Worm (Caenorhabditis elegans) whole organism, mixed stage, embryonic: ENCODE data around the gene srv-8.

Experiments used
- cnd-1 ChIP-seq: fragments of 200-800 bp; sonication (Bioruptor generic); optimal IDR thresholded peaks from 2 replicates; lab custom pipeline; 2018; ENCODE audit warnings: mild to moderate bottlenecking, missing genetic modification characterization, missing compliant biosample characterization
- lsy-2 ChIP-seq: fragments of 150-350 bp; optimal IDR thresholded peaks from 2 replicates; lab custom pipeline; 2014; ENCODE audit warnings: missing biosample characterization, missing genetic modification characterization
- mab-5 ChIP-seq: fragments of 150-350 bp; optimal IDR thresholded peaks from 2 replicates; lab custom pipeline; 2014; ENCODE audit warnings: missing biosample characterization, missing genetic modification characterization
- pha-4 ChIP-seq: fragments of 150-350 bp; optimal IDR thresholded peaks from 2 replicates; lab custom pipeline; 2018; ENCODE audit warnings: missing biosample characterization, missing genetic modification reagents, missing genetic modification characterization
- sptf-1 ChIP-seq: sonication (generic microtip); optimal IDR thresholded peaks from 2 replicates; lab custom pipeline; 2017; ENCODE audit warnings: mild to moderate bottlenecking, missing genetic modification characterization, moderate library complexity, missing compliant biosample characterization
- unc-62 ChIP-seq: fragments of 150-350 bp; optimal IDR thresholded peaks from 2 replicates; lab custom pipeline; 2014; ENCODE audit warnings: missing biosample characterization, missing genetic modification reagents, missing genetic modification characterization
- ztf-11 ChIP-seq: fragments of 150-350 bp; optimal IDR thresholded peaks from 2 replicates; lab custom pipeline; 2014; ENCODE audit warnings: missing biosample characterization, missing genetic modification characterization

DNA sequence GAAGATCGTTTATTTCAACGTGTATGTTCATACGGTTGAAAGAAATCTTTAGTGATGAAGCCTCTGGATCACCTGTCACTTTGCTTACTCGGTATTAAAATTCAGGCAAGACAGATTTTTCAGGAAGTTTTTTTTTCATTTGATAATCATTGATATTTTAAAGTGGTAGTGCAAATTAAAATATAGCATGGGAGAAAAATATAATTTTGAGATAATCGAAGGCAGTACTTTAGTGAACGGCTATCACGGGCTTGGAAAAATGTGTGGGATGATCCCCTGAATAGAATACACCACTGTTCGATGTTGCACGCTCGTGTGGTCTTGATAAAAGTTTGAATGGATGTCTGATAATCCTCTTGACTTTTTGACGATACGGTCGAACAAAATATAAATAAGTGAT is 6.8 kb upstream of the srv-8 start:
- TF ChIP-seq ztf-11 (tag; lab: Kevin White, UChicago) (no peak), unc-62 (no peak), cnd-1 (no peak), sptf-1 (tag; lab: Kevin White, UChicago) (no peak), mab-5 (tag; lab: Kevin White, UChicago) (no peak), pha-4 (no peak), lsy-2 (tag; lab: Kevin White, UChicago) (no peak)
